Fruit fly (Drosophila melanogaster) whole organism, embryonic: ENCODE measurements around the gene CG17801.

Experiments
- ATbp ChIP-seq: fragments of 200-800 bp; sonication (Bioruptor generic); optimal IDR thresholded peaks from 2 replicates; lab custom pipeline; 2017; ENCODE audit warnings: missing biosample characterization, mild to moderate bottlenecking, missing genetic modification characterization, missing genetic modification reagents
- Ada2b ChIP-seq: fragments of 200-800 bp; sonication (Bioruptor generic); IDR thresholded peaks from 2 replicates; pipeline ENCODE4 v1.3.6; 2022; ENCODE audit warnings: missing biosample characterization, missing genetic modification characterization
- Awh ChIP-seq: fragments of 200-800 bp; sonication (Bioruptor generic); IDR thresholded peaks from 2 replicates; pipeline ENCODE4, ENCODE4 v1.3.6; 2022; ENCODE audit warnings: missing biosample characterization, missing genetic modification characterization
- Bdp1 ChIP-seq: fragments of 200-800 bp; sonication (Bioruptor generic); optimal IDR thresholded peaks from 3 replicates; lab custom pipeline; 2016; ENCODE audit warnings: missing biosample characterization, missing genetic modification characterization
- Blimp-1 ChIP-seq: fragments of 200-800 bp; sonication (Bioruptor generic); optimal IDR thresholded peaks from 3 replicates; lab custom pipeline; 2018; ENCODE audit warnings: missing biosample characterization, missing genetic modification characterization, mild to moderate bottlenecking, moderate library complexity, missing genetic modification reagents
- CG10565 ChIP-seq: fragments of 200-800 bp; sonication (Bioruptor generic); optimal IDR thresholded peaks from 3 replicates; lab custom pipeline; 2016; ENCODE audit warnings: missing biosample characterization, mild to moderate bottlenecking, missing genetic modification characterization
- CG10959 ChIP-seq: fragments of 200-800 bp; sonication (Bioruptor generic); IDR thresholded peaks from 2 replicates; pipeline ENCODE4 v1.3.6; 2022; ENCODE audit warnings: missing biosample characterization, missing genetic modification characterization
- CG11560 ChIP-seq: fragments of 200-800 bp; sonication (Bioruptor generic); IDR thresholded peaks from 3 replicates; pipeline ENCODE4 v1.3.6; 2022; ENCODE audit warnings: missing biosample characterization, missing genetic modification characterization
- CG12769 ChIP-seq: fragments of 200-800 bp; sonication (Bioruptor generic); optimal IDR thresholded peaks from 2 replicates; lab custom pipeline; 2019; ENCODE audit warnings: missing biosample characterization, mild to moderate bottlenecking, missing genetic modification characterization, moderate library complexity
- CG15011 ChIP-seq: fragments of 200-800 bp; sonication (Bioruptor generic); optimal IDR thresholded peaks from 3 replicates; lab custom pipeline; 2018; ENCODE audit warnings: missing biosample characterization, mild to moderate bottlenecking, missing genetic modification characterization
- CG15696 ChIP-seq: fragments of 200-800 bp; sonication (Bioruptor generic); optimal IDR thresholded peaks from 2 replicates; lab custom pipeline; 2019; ENCODE audit warnings: missing biosample characterization, mild to moderate bottlenecking, missing genetic modification characterization, moderate library complexity
- CG16779 ChIP-seq: fragments of 200-800 bp; sonication (Bioruptor generic); IDR thresholded peaks from 2 replicates; pipeline ENCODE4 v1.3.6; 2022; ENCODE audit warnings: missing biosample characterization, missing genetic modification characterization
- CG16863 ChIP-seq: fragments of 200-800 bp; sonication (Bioruptor generic); optimal IDR thresholded peaks from 3 replicates; lab custom pipeline; 2016; ENCODE audit warnings: missing biosample characterization, missing genetic modification characterization
- CG17568 ChIP-seq: fragments of 200-800 bp; sonication (Bioruptor generic); optimal IDR thresholded peaks from 2 replicates; lab custom pipeline; 2018; ENCODE audit warnings: missing biosample characterization, mild to moderate bottlenecking, missing genetic modification characterization, moderate library complexity
- CG1792 ChIP-seq: fragments of 200-800 bp; sonication (Bioruptor generic); optimal IDR thresholded peaks from 2 replicates; lab custom pipeline; 2016; ENCODE audit warnings: missing biosample characterization, missing genetic modification characterization
- CG2129 ChIP-seq: fragments of 200-800 bp; sonication (Bioruptor generic); IDR thresholded peaks from 2 replicates; pipeline ENCODE4 v1.3.6; 2022; ENCODE audit warnings: missing biosample characterization, missing genetic modification characterization; ENCODE audit not compliant: partially characterized antibody
- CG30020 ChIP-seq: fragments of 200-800 bp; optimal IDR thresholded peaks from 2 replicates; lab custom pipeline; 2019; ENCODE audit warnings: missing biosample characterization, mild to moderate bottlenecking, missing genetic modification characterization, moderate library complexity
- CG34376 ChIP-seq: fragments of 200-800 bp; sonication (Bioruptor generic); optimal IDR thresholded peaks from 2 replicates; lab custom pipeline; 2018; ENCODE audit warnings: missing biosample characterization, mild to moderate bottlenecking, missing genetic modification characterization
- CG4617 ChIP-seq: fragments of 200-800 bp; sonication (Bioruptor generic); optimal IDR thresholded peaks from 3 replicates; lab custom pipeline; 2016; ENCODE audit warnings: missing biosample characterization, missing genetic modification characterization, borderline replicate concordance
- CG7372 ChIP-seq: fragments of 200-800 bp; sonication (Bioruptor generic); IDR thresholded peaks from 2 replicates; pipeline ENCODE4 v1.3.6; 2022; ENCODE audit warnings: missing biosample characterization, missing genetic modification characterization
- CG7839 ChIP-seq: fragments of 200-800 bp; sonication (Bioruptor generic); optimal IDR thresholded peaks from 3 replicates; lab custom pipeline; 2018; ENCODE audit warnings: missing biosample characterization, mild to moderate bottlenecking, missing genetic modification characterization, moderate library complexity
- CG9727 ChIP-seq: fragments of 200-800 bp; sonication (Bioruptor generic); optimal IDR thresholded peaks from 3 replicates; lab custom pipeline; 2017; ENCODE audit warnings: missing biosample characterization, mild to moderate bottlenecking, missing genetic modification characterization
- CHES-1-like ChIP-seq: fragments of 200-800 bp; sonication (Bioruptor generic); optimal IDR thresholded peaks from 2 replicates; lab custom pipeline; 2016; ENCODE audit warnings: missing biosample characterization, missing genetic modification characterization
- Dp ChIP-seq: fragments of 200-800 bp; sonication (Bioruptor generic); optimal IDR thresholded peaks from 2 replicates; lab custom pipeline; 2018; ENCODE audit warnings: missing biosample characterization, mild to moderate bottlenecking, missing genetic modification characterization, moderate library complexity
- HLH54F ChIP-seq: fragments of 200-800 bp; sonication (Bioruptor generic); optimal IDR thresholded peaks from 3 replicates; lab custom pipeline; 2016; ENCODE audit warnings: missing biosample characterization, missing genetic modification characterization
- Nf-YC ChIP-seq: fragments of 200-800 bp; optimal IDR thresholded peaks from 3 replicates; lab custom pipeline; 2019; ENCODE audit warnings: missing biosample characterization, mild to moderate bottlenecking, missing genetic modification characterization, moderate library complexity
- Oaz ChIP-seq: fragments of 200-800 bp; sonication (Bioruptor generic); IDR thresholded peaks from 2 replicates; pipeline ENCODE4 v1.3.6; 2022; ENCODE audit warnings: missing biosample characterization, missing genetic modification characterization
- PHDP ChIP-seq: fragments of 200-800 bp; sonication (Bioruptor generic); optimal IDR thresholded peaks from 3 replicates; lab custom pipeline; 2018; ENCODE audit warnings: missing biosample characterization, mild to moderate bottlenecking, missing genetic modification characterization, moderate library complexity
- Sin3A ChIP-seq: fragments of >200 bp; optimal IDR thresholded peaks from 2 replicates; lab custom pipeline; 2018
- Ssrp ChIP-seq: fragments of 200-800 bp; sonication (Bioruptor generic); optimal IDR thresholded peaks from 2 replicates; lab custom pipeline; 2018; ENCODE audit warnings: missing biosample characterization, mild to moderate bottlenecking, missing genetic modification characterization, moderate library complexity
- amos ChIP-seq: fragments of 200-800 bp; sonication (Bioruptor generic); IDR thresholded peaks from 2 replicates; pipeline ENCODE4 v1.3.6; 2022; ENCODE audit warnings: missing biosample characterization, missing genetic modification characterization; ENCODE audit not compliant: partially characterized antibody
- ap ChIP-seq: fragments of 200-800 bp; sonication (Bioruptor generic); IDR thresholded peaks from 2 replicates; pipeline ENCODE4 v1.3.6; 2022; ENCODE audit warnings: missing biosample characterization, missing genetic modification characterization
- ato ChIP-seq: fragments of 200-800 bp; sonication (Bioruptor generic); IDR thresholded peaks from 2 replicates; pipeline ENCODE4 v1.3.6; 2022; ENCODE audit warnings: missing biosample characterization, missing genetic modification characterization; ENCODE audit not compliant: partially characterized antibody
- bowl ChIP-seq: fragments of 200-800 bp; sonication (Bioruptor generic); IDR thresholded peaks from 2 replicates; pipeline ENCODE4 v1.3.6; 2022; ENCODE audit warnings: missing biosample characterization, missing genetic modification characterization
- chm ChIP-seq: fragments of 200-800 bp; sonication (Bioruptor generic); IDR thresholded peaks from 2 replicates; pipeline ENCODE4 v1.3.6; 2022; ENCODE audit warnings: missing biosample characterization, missing genetic modification characterization
- ci ChIP-seq: fragments of 200-800 bp; sonication (Bioruptor generic); IDR thresholded peaks from 3 replicates; pipeline ENCODE4 v1.3.6; 2022; ENCODE audit warnings: missing biosample characterization, missing genetic modification characterization
- dmrt99B ChIP-seq: fragments of 200-800 bp; sonication (Bioruptor generic); optimal IDR thresholded peaks from 2 replicates; lab custom pipeline; 2018; ENCODE audit warnings: missing biosample characterization, mild to moderate bottlenecking, missing genetic modification characterization, moderate library complexity
- fd3F ChIP-seq: fragments of 200-800 bp; sonication (Bioruptor generic); optimal IDR thresholded peaks from 2 replicates; lab custom pipeline; 2018; ENCODE audit warnings: missing biosample characterization, mild to moderate bottlenecking, missing genetic modification characterization, moderate library complexity
- ftz-f1 ChIP-seq: fragments of 200-800 bp; sonication (Bioruptor generic); optimal IDR thresholded peaks from 2 replicates; lab custom pipeline; 2016; ENCODE audit warnings: missing biosample characterization, missing genetic modification characterization
- fu2 ChIP-seq: fragments of 200-800 bp; sonication (Bioruptor generic); optimal IDR thresholded peaks from 2 replicates; lab custom pipeline; 2016; ENCODE audit warnings: missing biosample characterization, missing genetic modification characterization
- gsb ChIP-seq: fragments of 200-800 bp; sonication (Bioruptor generic); IDR thresholded peaks from 2 replicates; pipeline ENCODE4 v1.3.6; 2022; ENCODE audit warnings: missing biosample characterization, missing genetic modification characterization
- kni ChIP-seq: fragments of 200-800 bp; sonication (Bioruptor generic); optimal IDR thresholded peaks from 3 replicates; lab custom pipeline; 2017; ENCODE audit warnings: mild to moderate bottlenecking, missing biosample characterization, missing genetic modification reagents, missing genetic modification characterization
- mirr ChIP-seq: fragments of 200-800 bp; sonication (Bioruptor generic); optimal IDR thresholded peaks from 3 replicates; lab custom pipeline; 2018; ENCODE audit warnings: missing biosample characterization, mild to moderate bottlenecking, missing genetic modification characterization
- nau ChIP-seq: fragments of 200-800 bp; sonication (Bioruptor generic); optimal IDR thresholded peaks from 3 replicates; lab custom pipeline; 2017; ENCODE audit warnings: missing biosample characterization, mild to moderate bottlenecking, missing genetic modification characterization, missing genetic modification reagents
- onecut ChIP-seq: fragments of 200-800 bp; sonication (Bioruptor generic); IDR thresholded peaks from 2 replicates; pipeline ENCODE4 v1.3.6; 2022; ENCODE audit warnings: missing biosample characterization, missing genetic modification characterization
- pho ChIP-seq: fragments of 200-800 bp; sonication (Bioruptor generic); optimal IDR thresholded peaks from 2 replicates; lab custom pipeline; 2016; ENCODE audit warnings: missing biosample characterization, missing genetic modification characterization
- run ChIP-seq: fragments of 200-800 bp; sonication (Bioruptor generic); optimal IDR thresholded peaks from 3 replicates; lab custom pipeline; 2018; ENCODE audit warnings: missing biosample characterization, mild to moderate bottlenecking, missing genetic modification characterization
- sob ChIP-seq: fragments of 200-800 bp; sonication (Bioruptor generic); IDR thresholded peaks from 2 replicates; pipeline ENCODE4 v1.3.6; 2022; ENCODE audit warnings: missing biosample characterization, missing genetic modification characterization
- sr ChIP-seq: fragments of 200-800 bp; sonication (Bioruptor generic); IDR thresholded peaks from 3 replicates; pipeline ENCODE4 v1.3.6; 2022; ENCODE audit warnings: missing biosample characterization, missing genetic modification characterization
- tna ChIP-seq: fragments of 200-800 bp; sonication (Bioruptor generic); IDR thresholded peaks from 2 replicates; pipeline ENCODE4 v1.3.6; 2022; ENCODE audit warnings: missing biosample characterization, missing genetic modification characterization; ENCODE audit not compliant: partially characterized antibody
- vnd ChIP-seq: fragments of 200-800 bp; sonication (Bioruptor generic); IDR thresholded peaks from 3 replicates; pipeline ENCODE4 v1.3.6; 2022; ENCODE audit warnings: missing biosample characterization, missing genetic modification characterization; ENCODE audit not compliant: partially characterized antibody
- wdn ChIP-seq: fragments of 200-800 bp; sonication (Bioruptor generic); IDR thresholded peaks from 2 replicates; pipeline ENCODE4 v1.3.6; 2022; ENCODE audit warnings: missing biosample characterization, missing genetic modification characterization

Gene CG17801

dm6 chr3R:17818803-17819202 lies 11.9 kb upstream of the CG17801 start (continued):
- TF ChIP-seq Awh (GFP tag; lab: Robert Waterston, UW) (no peak), Bdp1 (GFP tag; lab: Kevin White, UChicago) (peak; percentile 1), CG16779 (GFP tag; lab: Robert Waterston, UW) (no peak), ATbp (GFP tag; lab: Kevin White, UChicago) (peak; percentile 8), sob (GFP tag; lab: Robert Waterston, UW) (no peak), Ssrp (tag; lab: Kevin White, UChicago) (no peak), bowl (GFP tag; lab: Robert Waterston, UW) (no peak), run (tag; lab: Kevin White, UChicago) (no peak), Nf-YC (tag; lab: Kevin White, UChicago) (no peak), PHDP (tag; lab: Kevin White, UChicago) (peak; percentile 55), fd3F (GFP tag; lab: Kevin White, UChicago) (no peak), CG34376 (GFP tag; lab: Kevin White, UChicago) (no peak), CG7839 (peak; percentile 19), ftz-f1 (GFP tag; lab: Kevin White, UChicago) (no peak), gsb (no peak), CG16863 (GFP tag; lab: Kevin White, UChicago) (no peak), Sin3A (lab: Kevin White, UChicago) (no peak), dmrt99B (tag; lab: Kevin White, UChicago) (peak; percentile 30), fu2 (GFP tag; lab: Kevin White, UChicago) (no peak), vnd (GFP tag; lab: Robert Waterston, UW) (no peak), Dp (GFP tag; lab: Kevin White, UChicago) (no peak), CG2129 (GFP tag; lab: Robert Waterston, UW) (no peak), mirr (GFP tag; lab: Kevin White, UChicago) (no peak), HLH54F (GFP tag; lab: Kevin White, UChicago) (no peak), pho (GFP tag; lab: Kevin White, UChicago) (peak; percentile 0), nau (GFP tag; lab: Kevin White, UChicago) (no peak), CG7372 (GFP tag; lab: Robert Waterston, UW) (no peak), CG4617 (no peak), CG11560 (tag; lab: Robert Waterston, UW) (no peak), ap (GFP tag; lab: Robert Waterston, UW) (no peak), CG12769 (tag; lab: Kevin White, UChicago) (peak; percentile 55), CG30020 (tag; lab: Kevin White, UChicago) (no peak), wdn (GFP tag; lab: Robert Waterston, UW) (no peak), CG10565 (GFP tag; lab: Kevin White, UChicago) (no peak), CG15696 (tag; lab: Kevin White, UChicago) (no peak), CG9727 (GFP tag; lab: Kevin White, UChicago) (no peak), Ada2b (GFP tag; lab: Robert Waterston, UW) (no peak), amos (GFP tag; lab: Robert Waterston, UW) (no peak), tna (GFP tag; lab: Robert Waterston, UW) (no peak), CHES-1-like (no peak), Blimp-1 (GFP tag; lab: Kevin White, UChicago) (no peak), onecut (GFP tag; lab: Robert Waterston, UW) (no peak), ci (GFP tag; lab: Robert Waterston, UW) (no peak), kni (no peak), Oaz (GFP tag; lab: Robert Waterston, UW) (no peak), CG15011 (GFP tag; lab: Kevin White, UChicago) (no peak), chm (GFP tag; lab: Robert Waterston, UW) (no peak), CG1792 (GFP tag; lab: Kevin White, UChicago) (no peak), CG17568 (no peak), sr (no peak), ato (GFP tag; lab: Robert Waterston, UW) (no peak), CG10959 (GFP tag; lab: Robert Waterston, UW) (no peak)
